Fruit fly (Drosophila melanogaster): ENCODE measurements around the gene CtsK1.

Gene CtsK1

DNA sequence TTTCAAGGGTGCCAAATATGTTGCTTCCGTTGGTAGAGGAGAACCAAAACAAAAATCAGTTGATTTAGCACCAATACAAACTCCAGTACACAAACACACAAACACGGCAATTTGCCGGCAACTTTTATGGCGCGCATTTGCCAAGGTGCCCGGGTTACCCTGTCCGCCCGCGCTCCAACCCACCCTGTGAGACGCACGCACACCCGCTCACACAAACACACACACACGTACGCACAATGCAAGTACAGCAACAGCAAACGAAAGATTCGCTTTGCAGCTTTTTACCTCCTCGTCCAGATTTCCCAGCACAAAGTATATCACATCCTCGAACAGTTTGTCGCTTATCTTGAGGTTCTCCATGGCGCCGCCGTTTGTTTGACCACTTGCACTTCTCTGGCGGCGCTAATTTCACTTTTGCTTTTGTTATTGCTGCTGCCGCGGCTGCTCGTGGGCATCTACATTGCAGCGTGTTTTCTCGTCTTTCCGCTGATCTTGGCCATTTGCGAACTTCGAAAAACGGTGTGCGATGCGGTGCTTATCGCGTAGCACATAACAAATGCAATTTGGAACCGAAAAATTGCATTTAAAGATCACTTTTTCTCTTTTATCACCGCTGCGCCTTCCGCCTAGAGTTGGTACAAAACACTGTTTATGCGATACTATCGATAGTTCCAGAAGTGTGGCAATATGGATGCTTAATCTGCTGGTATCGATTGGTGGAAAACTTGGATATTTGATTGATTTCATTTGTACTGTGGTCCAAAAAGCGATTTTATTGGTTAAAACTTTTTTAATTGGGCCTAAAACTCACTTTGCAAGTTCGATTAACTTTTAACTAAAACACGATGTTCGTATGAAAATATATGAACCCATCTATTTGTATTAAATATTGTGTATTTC lies 34.7 kb downstream of the CtsK1 start, which contains the start of gene Ptip:
Gene Ptip, minus strand, starts transcription at position 637 of the 900 bp plus-strand sequence.
- TF ChIP-seq CG17801 (GFP tag; optimal IDR thresholded peaks at IDR 0.05; ENCODE audit: partially characterized antibody) = peak; percentile 11

DNA sequence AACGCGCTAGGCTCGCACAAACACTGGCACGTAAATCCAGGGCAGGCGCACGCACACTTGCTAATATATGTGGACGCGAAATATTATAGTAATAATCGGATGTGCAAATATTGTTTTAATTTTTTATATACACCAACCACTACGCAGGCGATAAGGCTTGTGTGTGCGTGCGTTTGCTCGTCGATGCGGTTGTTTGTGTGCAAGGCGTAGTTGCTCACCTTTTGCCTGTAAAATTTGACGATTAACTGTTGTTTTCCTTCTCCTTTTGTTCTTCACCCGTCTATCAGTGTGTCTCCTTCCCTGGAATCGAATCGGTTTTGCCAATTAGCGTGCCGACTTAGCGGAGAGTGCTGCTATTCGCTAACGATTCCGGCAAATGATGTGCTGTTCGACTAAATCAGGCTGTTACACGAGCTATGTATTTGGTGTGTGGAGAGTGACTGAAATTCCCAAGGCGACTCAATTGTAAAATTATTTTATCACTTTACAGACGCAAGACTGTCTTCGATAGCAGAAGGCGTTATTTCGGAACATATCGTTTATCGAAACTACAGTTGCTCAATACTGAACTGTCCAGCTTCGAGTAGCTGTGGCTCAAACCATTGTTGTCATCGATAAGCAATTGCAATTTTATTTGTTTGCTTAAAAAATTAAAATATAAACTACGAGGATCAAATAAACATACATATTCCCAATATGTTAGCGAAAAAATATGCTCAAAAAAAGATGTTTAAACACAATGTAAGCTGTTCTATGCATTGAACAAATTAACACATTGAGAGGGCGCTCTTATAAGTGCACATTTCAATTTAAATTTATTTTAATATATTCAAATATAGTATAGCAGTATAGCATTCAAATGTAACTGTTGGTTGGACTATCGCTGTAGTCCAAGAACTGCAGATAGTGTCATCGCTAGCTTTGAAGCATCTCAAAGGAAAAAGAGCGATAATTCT lies 37.4 kb downstream of the CtsK1 start, which contains the start of the genes CG6650 and endos:
Gene CG6650, plus strand, starts transcription at position 280 of the 956 bp plus-strand sequence.
Gene endos, minus strand, starts transcription at position 536 of the 956 bp plus-strand sequence.
- peak; percentile 3 for TF ChIP-seq CG17801 (GFP tag; optimal IDR thresholded peaks at IDR 0.05; ENCODE audit: partially characterized antibody)

- TF ChIP-seq CG17801 (GFP tag; optimal IDR thresholded peaks at IDR 0.05; ENCODE audit: partially characterized antibody) = no peak
Observed at dm6 chr3L:14034476-14034875, 40.4 kb downstream of the CtsK1 start, which contains the start of gene CG6661. TSS of gene CG6661 (plus strand) at chr3L:14034776.

- peak; percentile 66 for TF ChIP-seq CG17801 (GFP tag; optimal IDR thresholded peaks at IDR 0.05; ENCODE audit: partially characterized antibody)
Observed at dm6 chr3L:14036867-14037313, 42.9 kb downstream of the CtsK1 start, which contains the start of gene Hsp110. TSS of gene Hsp110 (plus strand) at chr3L:14037019.

dm6 chr3L:14037655-14038644 lies 43.9 kb downstream of the CtsK1 start:
- TF ChIP-seq CG17801 (GFP tag; optimal IDR thresholded peaks at IDR 0.05; ENCODE audit: partially characterized antibody) = no peak

Data from ovary, adult (tissue).